Worm (Caenorhabditis elegans) whole organism, late embryonic: ENCODE data around the gene F13A7.11.

ENCODE experiments used
- K02D7.2 ChIP-seq: sonication (generic microtip); optimal IDR thresholded peaks from 2 replicates; lab custom pipeline; 2017; ENCODE audit warnings: mild to moderate bottlenecking, missing genetic modification characterization, missing compliant biosample characterization
- che-1 ChIP-seq: sonication (generic microtip); optimal IDR thresholded peaks from 2 replicates; lab custom pipeline; 2016; ENCODE audit warnings: mild to moderate bottlenecking, missing genetic modification characterization, missing compliant biosample characterization
- dmd-4 ChIP-seq: sonication (generic microtip); optimal IDR thresholded peaks from 2 replicates; lab custom pipeline; 2016; ENCODE audit warnings: borderline replicate concordance, missing genetic modification characterization, missing compliant biosample characterization
- lin-11 ChIP-seq: fragments of 200-800 bp; sonication (Bioruptor generic); optimal IDR thresholded peaks from 2 replicates; lab custom pipeline; 2018; ENCODE audit warnings: mild to moderate bottlenecking, missing genetic modification characterization, missing compliant biosample characterization
- pha-4 ChIP-seq: fragments of 150-350 bp; optimal IDR thresholded peaks from 2 replicates; lab custom pipeline; 2018; ENCODE audit warnings: missing biosample characterization, missing genetic modification reagents, missing genetic modification characterization
- tbx-7 ChIP-seq: sonication (generic microtip); optimal IDR thresholded peaks from 2 replicates; lab custom pipeline; 2016; ENCODE audit warnings: missing genotype, missing genetic modification characterization, missing compliant biosample characterization
- unc-86 ChIP-seq: sonication (generic microtip); optimal IDR thresholded peaks from 2 replicates; lab custom pipeline; 2016; ENCODE audit warnings: missing genetic modification characterization, missing compliant biosample characterization

DNA sequence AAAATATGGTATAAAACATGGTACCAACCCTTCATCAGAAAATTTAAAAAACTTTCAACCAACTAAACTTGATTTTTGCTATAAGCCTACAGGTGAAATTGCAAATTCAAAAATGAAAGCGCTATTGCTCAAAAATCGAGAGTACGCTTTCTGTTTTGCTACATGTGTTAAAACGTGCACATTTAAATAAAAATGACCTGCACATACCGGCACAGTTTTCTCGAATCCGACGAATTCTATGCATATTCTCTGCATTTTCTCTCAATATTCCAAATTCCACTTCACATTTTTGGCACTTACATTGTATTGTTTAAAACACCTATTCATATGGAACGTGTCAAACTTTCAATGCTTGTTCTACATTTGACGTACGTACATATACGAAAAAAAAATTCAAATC is 15.4 kb upstream of the F13A7.11 start, which contains the start of gene srh-145:
- TF ChIP-seq unc-86 (tag; lab: Kevin White, UChicago) (no peak), dmd-4 (tag; lab: Kevin White, UChicago) (no peak), che-1 (tag; lab: Kevin White, UChicago) (no peak), pha-4 (no peak), tbx-7 (no peak), K02D7.2 (tag; lab: Kevin White, UChicago) (no peak), lin-11 (tag; lab: Kevin White, UChicago) (no peak)
